Fruit fly (Drosophila melanogaster) whole organism, wandering third instar larva: ENCODE results near the gene sle.

Experiments used
- CrebA ChIP-seq: fragments of 200-800 bp; sonication (Bioruptor generic); optimal IDR thresholded peaks from 2 replicates; lab custom pipeline; 2016; ENCODE audit warnings: missing biosample characterization, mild to moderate bottlenecking, missing genetic modification characterization, borderline replicate concordance
- Mio ChIP-seq: sonication (Bioruptor generic); optimal IDR thresholded peaks from 2 replicates; lab custom pipeline; 2016; ENCODE audit warnings: missing biosample characterization, missing genetic modification characterization
- h ChIP-seq: fragments of 200-800 bp; sonication (Bioruptor generic); optimal IDR thresholded peaks from 3 replicates; lab custom pipeline; 2016; ENCODE audit warnings: missing biosample characterization, mild to moderate bottlenecking, missing genetic modification characterization
- pan ChIP-seq: fragments of >200 bp; optimal IDR thresholded peaks from 2 replicates; lab custom pipeline; 2017
- psq ChIP-seq: fragments of 200-800 bp; sonication (Bioruptor generic); optimal IDR thresholded peaks from 3 replicates; lab custom pipeline; 2017; ENCODE audit warnings: missing biosample characterization, mild to moderate bottlenecking, missing genetic modification characterization, moderate library complexity

DNA sequence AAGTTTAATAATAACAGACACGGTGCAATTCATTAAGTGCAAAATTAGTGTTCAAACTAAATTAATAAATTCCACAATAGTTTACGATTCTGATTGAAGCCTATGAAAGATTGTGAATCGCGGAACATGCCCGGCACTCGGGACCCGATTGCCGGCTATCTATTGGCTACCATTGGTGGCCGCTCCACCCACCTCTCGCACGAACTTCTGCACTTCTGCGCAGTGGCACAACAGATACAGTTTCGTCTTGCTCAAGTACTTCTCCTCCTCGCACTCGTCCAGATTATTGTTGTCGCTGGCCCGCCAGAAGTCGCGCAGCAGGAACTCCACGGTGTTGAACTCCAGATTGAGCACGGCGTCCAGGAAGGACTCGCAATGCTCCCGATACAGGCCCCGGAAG, 31.4 kb downstream of the sle start:
- TF ChIP-seq pan (no peak), CrebA (GFP tag; lab: Kevin White, UChicago) (no peak), h (GFP tag; lab: Kevin White, UChicago) (no peak), psq (no peak), Mio (GFP tag; lab: Kevin White, UChicago) (no peak)
